Worm (Caenorhabditis elegans): Measurements from ENCODE around the gene rnp-5.
A peak's percentile ranks its signal among the peaks of the same experiment; 100 is the strongest.

The rnp-5 gene

ce11 chrIII:853859-854359 is at the start of gene rnp-5, which contains the start of gene tag-51:
Gene rnp-5, minus strand, starts transcription at chrIII:853909.
Gene tag-51, plus strand, starts transcription at chrIII:854221.
- TF ChIP-seq ceh-39 (tag; optimal IDR thresholded peaks at IDR 0.05) (peak; percentile 10), snpc-4 (tag; optimal IDR thresholded peaks at IDR 0.05) (no peak), tbx-8 (GFP tag; optimal IDR thresholded peaks at IDR 0.05) (no peak), nhr-28 (tag; optimal IDR thresholded peaks at IDR 0.05) (no peak), blmp-1 (tag; optimal IDR thresholded peaks at IDR 0.05) (no peak)

- TF ChIP-seq lin-13 (tag; optimal IDR thresholded peaks at IDR 0.05) (no peak), M03D4.4 (tag; optimal IDR thresholded peaks at IDR 0.05) (no peak), ceh-43 (GFP tag; optimal IDR thresholded peaks at IDR 0.05) (no peak), zip-8 (tag; optimal IDR thresholded peaks at IDR 0.05) (no peak), drap-1 (GFP tag; optimal IDR thresholded peaks at IDR 0.05) (no peak), mep-1 (tag; optimal IDR thresholded peaks at IDR 0.05) (no peak), flh-1 (GFP tag; optimal IDR thresholded peaks at IDR 0.05) (no peak), nhr-28 (tag; optimal IDR thresholded peaks at IDR 0.05) (no peak), ham-2 (GFP tag; optimal IDR thresholded peaks at IDR 0.05) (no peak), ztf-11 (tag; optimal IDR thresholded peaks at IDR 0.05) (no peak), blmp-1 (tag; optimal IDR thresholded peaks at IDR 0.05) (no peak), nhr-237 (tag; optimal IDR thresholded peaks at IDR 0.05) (no peak), nhr-76 (tag; optimal IDR thresholded peaks at IDR 0.05) (no peak), mab-5 (tag; optimal IDR thresholded peaks at IDR 0.05) (no peak), ceh-39 (tag; optimal IDR thresholded peaks at IDR 0.05) (no peak), pha-4 (tag; optimal IDR thresholded peaks at IDR 0.05) (no peak), ceh-83 (GFP tag; optimal IDR thresholded peaks at IDR 0.05) (no peak)
Measured at ce11 chrIII:901600-902250, 48.0 kb upstream of the rnp-5 start.

DNA sequence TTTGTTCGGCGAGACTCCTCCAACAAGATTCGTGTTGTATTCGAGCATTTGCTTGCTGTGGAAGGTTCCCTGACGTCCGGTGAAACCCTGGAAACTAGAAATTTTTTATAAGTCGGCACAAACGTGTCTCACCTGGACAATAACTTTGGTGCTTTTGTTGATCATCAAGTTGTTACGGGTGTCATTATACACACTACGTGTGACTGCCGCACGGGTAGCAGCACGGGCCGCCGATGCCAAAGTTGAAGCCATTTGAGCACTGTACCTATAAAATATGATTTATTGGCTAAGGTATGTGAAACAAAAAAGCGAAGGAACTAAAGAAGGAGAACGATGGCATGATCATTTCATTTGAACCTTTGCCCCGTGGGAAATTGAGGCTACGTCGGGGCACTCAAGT is 47.4 kb upstream of the rnp-5 start, which contains the start of gene sucl-2:
Gene sucl-2 (minus strand): TSS at position 265 of the 400 bp plus-strand sequence.
- no peak for TF ChIP-seq mab-5 (tag; optimal IDR thresholded peaks at IDR 0.05)
- no peak for TF ChIP-seq M03D4.4 (tag; optimal IDR thresholded peaks at IDR 0.05)
- no peak for TF ChIP-seq nhr-2 (tag; optimal IDR thresholded peaks at IDR 0.05)
- TF ChIP-seq lin-32 (GFP tag; optimal IDR thresholded peaks at IDR 0.05) = no peak
- TF ChIP-seq elt-1 (tag; optimal IDR thresholded peaks at IDR 0.05; ENCODE audit: borderline replicate concordance, insufficient read depth) = no peak
- no peak for TF ChIP-seq tbx-8 (GFP tag; optimal IDR thresholded peaks at IDR 0.05)
- TF ChIP-seq nhr-12 (tag; optimal IDR thresholded peaks at IDR 0.05) = no peak
- no peak for TF ChIP-seq lsy-2 (tag; optimal IDR thresholded peaks at IDR 0.05)
- no peak for TF ChIP-seq mls-2 (tag; optimal IDR thresholded peaks at IDR 0.05)

DNA sequence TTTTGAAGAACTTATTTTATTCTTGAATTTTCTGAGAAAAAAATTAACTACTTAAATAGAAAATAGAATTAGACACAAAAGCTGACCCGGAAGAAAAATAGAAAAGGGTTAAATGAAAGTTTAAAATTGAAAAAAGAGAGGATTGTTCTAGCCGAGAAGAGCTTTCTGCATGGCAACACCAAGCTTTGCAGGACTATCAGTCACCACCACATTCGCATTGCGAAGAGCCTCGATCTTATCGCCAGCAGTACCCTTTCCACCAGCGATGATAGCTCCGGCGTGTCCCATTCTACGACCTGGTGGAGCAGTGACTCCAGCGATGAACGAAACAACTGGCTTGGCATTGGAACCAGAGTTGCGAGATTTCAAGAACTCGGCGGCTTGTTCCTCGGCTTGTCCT is 46.4 kb upstream of the rnp-5 start:
- no peak for TF ChIP-seq ceh-83 (GFP tag; optimal IDR thresholded peaks at IDR 0.05)
- TF ChIP-seq drap-1 (GFP tag; optimal IDR thresholded peaks at IDR 0.05) = no peak
- TF ChIP-seq nhr-28 (tag; optimal IDR thresholded peaks at IDR 0.05) = no peak
- no peak for TF ChIP-seq lsy-2 (tag; optimal IDR thresholded peaks at IDR 0.05)
- TF ChIP-seq cnd-1 (tag; optimal IDR thresholded peaks at IDR 0.05) = no peak
- no peak for TF ChIP-seq pha-4 (tag; optimal IDR thresholded peaks at IDR 0.05)
- no peak for TF ChIP-seq lin-32 (GFP tag; optimal IDR thresholded peaks at IDR 0.05)
- no peak for TF ChIP-seq hlh-1 (tag; optimal IDR thresholded peaks at IDR 0.05)
- no peak for TF ChIP-seq nhr-12 (tag; optimal IDR thresholded peaks at IDR 0.05)
- no peak for TF ChIP-seq elt-3 (tag; optimal IDR thresholded peaks at IDR 0.05)
- no peak for TF ChIP-seq ham-2 (GFP tag; optimal IDR thresholded peaks at IDR 0.05)
- no peak for TF ChIP-seq ceh-43 (GFP tag; optimal IDR thresholded peaks at IDR 0.05)
- no peak for TF ChIP-seq ztf-11 (tag; optimal IDR thresholded peaks at IDR 0.05)
- no peak for TF ChIP-seq nhr-76 (tag; optimal IDR thresholded peaks at IDR 0.05)
- TF ChIP-seq ceh-39 (tag; optimal IDR thresholded peaks at IDR 0.05) = no peak
- no peak for TF ChIP-seq mep-1 (tag; optimal IDR thresholded peaks at IDR 0.05)

ce11 chrIII:896904-897303 is 43.2 kb upstream of the rnp-5 start:
- TF ChIP-seq nhr-28 (tag; optimal IDR thresholded peaks at IDR 0.05) (no peak), unc-39 (tag; optimal IDR thresholded peaks at IDR 0.05) (no peak), zip-8 (tag; optimal IDR thresholded peaks at IDR 0.05) (no peak), mab-5 (tag; optimal IDR thresholded peaks at IDR 0.05) (no peak)

ce11 chrIII:895525-895924 is 41.8 kb upstream of the rnp-5 start, which contains the start of the genes ztf-18 and F23H11.2:
Gene ztf-18, minus strand, starts transcription at chrIII:895712.
Gene F23H11.2, plus strand, starts transcription at chrIII:895747.
- no peak for TF ChIP-seq flh-1 (GFP tag; optimal IDR thresholded peaks at IDR 0.05)
- peak; percentile 18 for TF ChIP-seq hlh-1 (tag; optimal IDR thresholded peaks at IDR 0.05)
